Worm (Caenorhabditis elegans) whole organism, L2 larva: ENCODE data around the gene F57A8.1.
A peak's percentile ranks its signal among the peaks of the same experiment; 100 is the strongest.

Source experiments
- C34F6.9 ChIP-seq: fragments of 150-350 bp; optimal IDR thresholded peaks from 2 replicates; lab custom pipeline; 2014; ENCODE audit warnings: missing biosample characterization, missing genetic modification characterization
- F13H6.1 ChIP-seq: sonication (generic microtip); optimal IDR thresholded peaks from 2 replicates; lab custom pipeline; 2016; ENCODE audit warnings: missing genetic modification characterization, missing compliant biosample characterization
- R02D3.7 ChIP-seq: fragments of 150-350 bp; optimal IDR thresholded peaks from 2 replicates; lab custom pipeline; 2014; ENCODE audit warnings: missing biosample characterization, missing genetic modification characterization
- Y55F3AM.14 ChIP-seq: fragments of 200-800 bp; sonication (Bioruptor generic); optimal IDR thresholded peaks from 2 replicates; lab custom pipeline; 2018; ENCODE audit warnings: mild to moderate bottlenecking, missing genetic modification characterization, missing compliant biosample characterization
- ZK546.5 ChIP-seq: sonication (generic microtip); optimal IDR thresholded peaks from 2 replicates; lab custom pipeline; 2017; ENCODE audit warnings: missing biosample characterization, missing genetic modification characterization
- alr-1 ChIP-seq: fragments of 150-350 bp; optimal IDR thresholded peaks from 2 replicates; lab custom pipeline; 2014; ENCODE audit warnings: missing biosample characterization, missing genetic modification characterization
- aly-2 ChIP-seq: fragments of 150-350 bp; optimal IDR thresholded peaks from 2 replicates; lab custom pipeline; 2014; ENCODE audit warnings: missing biosample characterization, missing genetic modification characterization
- ama-1 ChIP-seq: fragments of 150-350 bp; optimal IDR thresholded peaks from 2 replicates; lab custom pipeline; 2018; ENCODE audit warnings: inconsistent platforms
- ceh-16 ChIP-seq: fragments of 150-350 bp; optimal IDR thresholded peaks from 2 replicates; lab custom pipeline; 2014; ENCODE audit warnings: missing biosample characterization, missing genetic modification characterization
- ceh-82 ChIP-seq: fragments of 150-350 bp; optimal IDR thresholded peaks from 2 replicates; lab custom pipeline; 2014; ENCODE audit warnings: missing biosample characterization, missing genetic modification characterization
- crh-2 ChIP-seq: sonication (generic microtip); optimal IDR thresholded peaks from 2 replicates; lab custom pipeline; 2017; ENCODE audit warnings: missing biosample characterization, missing genetic modification characterization
- egl-27 ChIP-seq: sonication (generic microtip); optimal IDR thresholded peaks from 3 replicates; lab custom pipeline; 2017; ENCODE audit warnings: missing biosample characterization, missing genetic modification reagents, missing genetic modification characterization
- elt-3 ChIP-seq: sonication (generic microtip); optimal IDR thresholded peaks from 2 replicates; lab custom pipeline; 2017; ENCODE audit warnings: missing biosample characterization, missing genetic modification characterization
- gmeb-1 ChIP-seq: fragments of 150-350 bp; optimal IDR thresholded peaks from 2 replicates; lab custom pipeline; 2014; ENCODE audit warnings: missing biosample characterization, missing genetic modification characterization
- lin-11 ChIP-seq: fragments of 150-350 bp; sonication (generic microtip); optimal IDR thresholded peaks from 2 replicates; lab custom pipeline; 2014; ENCODE audit warnings: missing biosample characterization, missing genetic modification characterization, inconsistent platforms, mixed read lengths
- lin-13 ChIP-seq: fragments of 150-350 bp; optimal IDR thresholded peaks from 2 replicates; lab custom pipeline; 2014; ENCODE audit warnings: missing biosample characterization, missing genetic modification reagents, missing genetic modification characterization
- lin-39 ChIP-seq: fragments of 150-350 bp; optimal IDR thresholded peaks from 2 replicates; lab custom pipeline; 2014; ENCODE audit warnings: missing biosample characterization, missing genetic modification reagents, missing genetic modification characterization
- lsy-2 ChIP-seq, 2 experiments: fragments of 150-350 bp in 1 of 2; sonication (generic microtip) in 1 of 2; optimal IDR thresholded peaks; 2 replicates each; lab custom pipeline; 2014 to 2017; ENCODE audit warnings: missing biosample characterization in 2 of 2, missing genetic modification characterization in 2 of 2
- mab-5 ChIP-seq: fragments of 150-350 bp; optimal IDR thresholded peaks from 2 replicates; lab custom pipeline; 2014; ENCODE audit warnings: missing biosample characterization, missing genetic modification characterization
- mbf-1 ChIP-seq: sonication (generic microtip); optimal IDR thresholded peaks from 2 replicates; lab custom pipeline; 2017; ENCODE audit warnings: missing biosample characterization, missing genetic modification characterization
- nhr-10 ChIP-seq: sonication (generic microtip); optimal IDR thresholded peaks from 2 replicates; lab custom pipeline; 2017; ENCODE audit warnings: missing biosample characterization, missing genetic modification characterization
- nhr-11 ChIP-seq: fragments of 150-350 bp; optimal IDR thresholded peaks from 2 replicates; lab custom pipeline; 2014; ENCODE audit warnings: missing biosample characterization, missing genetic modification characterization
- nhr-12 ChIP-seq: fragments of 150-350 bp; optimal IDR thresholded peaks from 2 replicates; lab custom pipeline; 2014; ENCODE audit warnings: missing biosample characterization, missing genetic modification characterization
- nhr-129 ChIP-seq: fragments of 150-350 bp; optimal IDR thresholded peaks from 2 replicates; lab custom pipeline; 2014; ENCODE audit warnings: missing biosample characterization, missing genetic modification characterization
- nhr-21 ChIP-seq: fragments of 150-350 bp; optimal IDR thresholded peaks from 2 replicates; lab custom pipeline; 2014; ENCODE audit warnings: missing biosample characterization, missing genetic modification characterization
- nhr-237 ChIP-seq: fragments of 150-350 bp; optimal IDR thresholded peaks from 2 replicates; lab custom pipeline; 2014; ENCODE audit warnings: missing biosample characterization, missing genetic modification characterization
- nhr-25 ChIP-seq: fragments of 150-350 bp; sonication (generic microtip); optimal IDR thresholded peaks from 3 replicates; lab custom pipeline; 2014; ENCODE audit warnings: missing biosample characterization, missing genetic modification characterization
- nhr-6 ChIP-seq: fragments of 150-350 bp; optimal IDR thresholded peaks from 2 replicates; lab custom pipeline; 2014; ENCODE audit warnings: missing biosample characterization, missing genetic modification characterization
- nhr-77 ChIP-seq: fragments of 150-350 bp; optimal IDR thresholded peaks from 2 replicates; lab custom pipeline; 2014; ENCODE audit warnings: missing biosample characterization, missing genetic modification characterization
- peb-1 ChIP-seq: fragments of 150-350 bp; optimal IDR thresholded peaks from 2 replicates; lab custom pipeline; 2014; ENCODE audit warnings: missing biosample characterization, missing genetic modification characterization
- sem-4 ChIP-seq: fragments of 150-350 bp; optimal IDR thresholded peaks from 2 replicates; lab custom pipeline; 2014; ENCODE audit warnings: missing biosample characterization, missing genetic modification reagents, missing genetic modification characterization
- skn-1 ChIP-seq: sonication (generic microtip); optimal IDR thresholded peaks from 2 replicates; lab custom pipeline; 2017; ENCODE audit warnings: missing biosample characterization, missing genetic modification characterization
- sma-3 ChIP-seq: sonication (generic microtip); optimal IDR thresholded peaks from 2 replicates; lab custom pipeline; 2016; ENCODE audit warnings: missing genetic modification reagents, missing genetic modification characterization, missing compliant biosample characterization
- unc-39 ChIP-seq: fragments of 150-350 bp; optimal IDR thresholded peaks from 2 replicates; lab custom pipeline; 2014; ENCODE audit warnings: missing biosample characterization, missing genetic modification characterization
- unc-55 ChIP-seq: fragments of 150-350 bp; sonication (generic microtip); optimal IDR thresholded peaks from 3 replicates; lab custom pipeline; 2014; ENCODE audit warnings: missing biosample characterization, missing genetic modification reagents, missing genetic modification characterization
- unc-62 ChIP-seq: fragments of 150-350 bp; optimal IDR thresholded peaks from 2 replicates; lab custom pipeline; 2014; ENCODE audit warnings: missing biosample characterization, missing genetic modification reagents, missing genetic modification characterization
- zag-1 ChIP-seq: fragments of 150-350 bp; optimal IDR thresholded peaks from 2 replicates; lab custom pipeline; 2014; ENCODE audit warnings: missing biosample characterization, missing genetic modification characterization
- ztf-4 ChIP-seq: fragments of 150-350 bp; optimal IDR thresholded peaks from 2 replicates; lab custom pipeline; 2014; ENCODE audit warnings: missing biosample characterization, missing genetic modification characterization

Gene F57A8.1

DNA sequence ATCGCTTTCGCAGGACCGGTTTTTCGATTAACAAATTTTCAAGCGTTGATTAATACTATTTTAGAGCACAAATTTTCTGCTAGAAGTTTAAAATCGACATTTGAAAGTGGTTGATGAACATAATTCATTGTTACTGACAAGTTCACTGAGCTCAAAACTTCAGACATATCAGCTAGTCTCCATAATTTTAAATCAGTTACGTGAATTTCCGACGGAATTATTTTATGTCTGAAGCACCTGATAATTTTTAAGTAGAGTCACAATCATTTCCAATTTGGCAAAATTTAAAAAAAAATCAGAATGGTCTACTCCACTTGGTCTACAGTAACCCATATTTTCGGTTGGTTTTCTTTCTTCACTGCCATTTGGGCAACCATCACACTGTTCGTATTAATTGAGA is 14.7 kb downstream of the F57A8.1 start, which contains the start of gene str-118:
TSS of gene str-118 (plus strand) at position 301 of the 400 bp plus-strand sequence.
- TF ChIP-seq nhr-11 (tag; lab: Kevin White, UChicago), result no peak
- no peak for TF ChIP-seq ceh-82 (tag; lab: Kevin White, UChicago)
- TF ChIP-seq crh-2 (tag; lab: Kevin White, UChicago), result no peak
- no peak for TF ChIP-seq C34F6.9 (tag; lab: Kevin White, UChicago)
- no peak for TF ChIP-seq lsy-2 (tag; optimal IDR thresholded peaks at IDR 0.05; lab: Kevin White, UChicago)

DNA sequence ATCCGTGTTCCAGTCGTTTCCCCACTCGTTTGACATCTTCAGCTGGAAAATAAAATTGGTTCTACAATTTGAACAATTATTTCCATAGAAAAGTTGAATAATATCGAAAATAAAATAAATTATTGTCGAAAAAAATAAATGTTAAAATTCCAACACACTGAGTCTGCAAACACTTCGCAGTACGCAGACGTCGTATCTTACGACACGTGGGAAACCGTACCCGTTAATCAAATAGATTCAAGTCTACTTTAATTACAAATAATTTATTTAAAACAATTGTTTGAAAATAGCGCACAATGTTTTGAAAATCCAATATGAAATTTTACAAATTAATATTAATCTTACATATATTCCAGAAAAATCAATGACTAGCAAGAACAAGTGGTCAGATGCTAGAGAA is 17.7 kb downstream of the F57A8.1 start, which contains the start of gene yif-1:
TSS of gene yif-1 (minus strand) at position 42 of the 400 bp plus-strand sequence.
- TF ChIP-seq lsy-2 (tag; optimal IDR thresholded peaks at IDR 0.05; lab: Kevin White, UChicago) (peak; percentile 14 to 90), R02D3.7 (tag; lab: Kevin White, UChicago) (no peak), C34F6.9 (tag; lab: Kevin White, UChicago) (peak; percentile 47), unc-55 (GFP tag; lab: Kevin White, UChicago) (peak; percentile 24)

DNA sequence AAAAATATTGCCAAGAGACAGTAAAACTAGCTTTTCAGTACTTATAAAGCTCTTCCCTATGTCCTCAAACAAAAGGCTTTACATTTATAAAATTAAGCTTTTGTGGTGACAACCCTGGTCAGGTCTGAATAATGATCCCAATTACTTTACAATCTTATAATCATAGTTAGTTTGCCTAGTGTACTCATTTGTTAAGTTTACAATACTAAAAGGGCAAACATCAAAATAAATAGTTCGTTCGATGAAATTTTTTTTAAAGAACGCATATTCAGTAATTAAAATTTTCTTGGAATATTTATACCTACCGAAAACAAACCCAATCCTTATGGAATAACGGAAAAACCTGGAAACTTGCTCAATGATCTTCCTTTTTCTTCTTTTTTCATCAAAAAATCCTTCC is 21.6 kb downstream of the F57A8.1 start:
- TF ChIP-seq aly-2 (tag; lab: Kevin White, UChicago), result no peak
- no peak for TF ChIP-seq crh-2 (tag; lab: Kevin White, UChicago)
- no peak for TF ChIP-seq peb-1 (tag; lab: Kevin White, UChicago)
- no peak for TF ChIP-seq nhr-12 (tag; lab: Kevin White, UChicago)
- TF ChIP-seq sma-3, result no peak
- TF ChIP-seq ztf-4 (tag; lab: Kevin White, UChicago), result no peak
- TF ChIP-seq nhr-77 (tag; lab: Kevin White, UChicago), result no peak
- TF ChIP-seq, all 48 proteins: peak for 0

DNA sequence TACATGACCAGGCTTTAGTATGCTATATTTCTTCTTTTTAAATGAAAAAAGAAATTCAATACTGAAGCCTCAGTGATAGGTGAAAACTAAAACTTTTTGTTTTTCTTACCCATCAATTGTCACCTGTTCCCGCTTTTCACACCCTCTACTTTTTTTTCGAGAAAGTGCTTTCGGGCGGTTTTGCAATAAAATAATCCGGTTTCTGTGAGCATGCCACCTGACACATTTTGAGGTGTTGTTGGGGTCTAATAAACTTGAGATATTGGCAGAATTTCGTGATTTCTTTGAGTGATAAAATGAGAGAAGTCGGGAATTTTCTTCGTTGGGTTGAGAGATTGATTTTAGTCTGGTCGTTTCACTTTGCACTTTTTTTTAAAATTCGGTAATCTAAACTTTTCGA is 22.9 kb downstream of the F57A8.1 start:
- peak; percentile 6 for TF ChIP-seq nhr-129 (tag; lab: Kevin White, UChicago)
- no peak for TF ChIP-seq mbf-1 (tag; lab: Kevin White, UChicago)
- no peak for TF ChIP-seq lsy-2 (tag; optimal IDR thresholded peaks at IDR 0.05; lab: Kevin White, UChicago)
- peak; percentile 9 for TF ChIP-seq C34F6.9 (tag; lab: Kevin White, UChicago)

DNA sequence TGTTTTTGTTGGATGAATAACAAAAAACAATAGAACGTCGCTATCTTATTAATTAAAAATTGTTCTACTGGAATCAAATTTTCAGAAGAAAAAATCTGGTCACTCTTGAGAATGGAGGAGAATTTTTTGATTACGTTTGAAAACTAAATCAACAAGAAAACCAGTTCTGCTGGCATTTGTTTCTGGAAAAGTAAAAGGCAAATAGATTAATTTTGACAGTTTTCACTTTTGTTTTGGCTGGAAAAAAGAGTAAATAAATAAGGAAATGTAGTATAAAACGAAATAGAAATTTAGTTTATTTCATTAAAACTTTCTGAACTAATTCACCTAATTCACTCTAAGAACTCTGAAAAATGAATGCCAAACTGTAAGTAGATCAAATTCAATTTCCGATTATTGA is 27.1 kb downstream of the F57A8.1 start, which contains the start of gene fipr-13:
TSS of gene fipr-13 (plus strand) at position 301 of the 400 bp plus-strand sequence.
- no peak for TF ChIP-seq lin-39 (tag; lab: Kevin White, UChicago)
- TF ChIP-seq unc-55 (GFP tag; lab: Kevin White, UChicago), result no peak
- TF ChIP-seq unc-62 (GFP tag; lab: Kevin White, UChicago), result no peak
- TF ChIP-seq egl-27 (tag; lab: Kevin White, UChicago), result no peak
- no peak for TF ChIP-seq lin-13
- TF ChIP-seq crh-2 (tag; lab: Kevin White, UChicago), result no peak
- no peak for TF ChIP-seq unc-39 (tag; lab: Kevin White, UChicago)
- no peak for TF ChIP-seq nhr-6 (tag; lab: Kevin White, UChicago)
- TF ChIP-seq nhr-10, result no peak
- TF ChIP-seq mbf-1 (tag; lab: Kevin White, UChicago), result no peak
- no peak for TF ChIP-seq F13H6.1 (tag; lab: Kevin White, UChicago)
- TF ChIP-seq nhr-21 (tag; lab: Kevin White, UChicago), result no peak
- no peak for TF ChIP-seq elt-3 (tag; lab: Kevin White, UChicago)
- no peak for TF ChIP-seq mab-5 (tag; lab: Kevin White, UChicago)
- TF ChIP-seq Y55F3AM.14 (GFP tag; lab: Kevin White, UChicago), result no peak
- TF ChIP-seq nhr-12 (tag; lab: Kevin White, UChicago), result no peak
- TF ChIP-seq skn-1 (tag; lab: Kevin White, UChicago), result no peak
- TF ChIP-seq sem-4, result no peak
- TF ChIP-seq lin-11 (tag; lab: Kevin White, UChicago), result no peak

DNA sequence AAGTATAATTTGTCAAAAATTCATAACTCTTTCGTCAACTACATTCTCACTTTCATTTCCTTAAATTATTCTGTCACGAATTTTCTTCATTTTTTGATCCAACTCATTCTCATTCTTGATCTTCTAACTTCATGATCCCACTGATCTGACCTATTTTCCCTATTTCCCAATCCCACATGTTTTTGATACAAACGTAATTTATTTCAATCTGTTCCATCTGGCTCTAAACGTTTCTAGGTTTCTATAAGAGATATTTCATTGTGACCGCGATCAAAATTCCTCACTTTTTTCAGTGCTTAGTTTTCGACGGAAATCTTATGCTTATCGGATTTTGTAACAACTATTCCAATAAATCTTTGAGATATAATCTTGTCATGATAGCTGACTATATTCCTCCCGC is 28.5 kb downstream of the F57A8.1 start:
- TF ChIP-seq nhr-237 (tag; lab: Kevin White, UChicago), result no peak
- TF ChIP-seq nhr-129 (tag; lab: Kevin White, UChicago), result no peak
- TF ChIP-seq gmeb-1 (tag; lab: Kevin White, UChicago), result no peak
- TF ChIP-seq sma-3, result no peak
- TF ChIP-seq peb-1 (tag; lab: Kevin White, UChicago), result no peak
- no peak for TF ChIP-seq Y55F3AM.14 (GFP tag; lab: Kevin White, UChicago)
- TF ChIP-seq unc-62 (GFP tag; lab: Kevin White, UChicago), result no peak
- TF ChIP-seq ztf-4 (tag; lab: Kevin White, UChicago), result no peak
- no peak for TF ChIP-seq zag-1 (tag; lab: Kevin White, UChicago)
- no peak for TF ChIP-seq alr-1 (tag; lab: Kevin White, UChicago)
- TF ChIP-seq ZK546.5 (tag; lab: Kevin White, UChicago), result no peak
- TF ChIP-seq mbf-1 (tag; lab: Kevin White, UChicago), result no peak
- no peak for TF ChIP-seq nhr-6 (tag; lab: Kevin White, UChicago)
- TF ChIP-seq skn-1 (tag; lab: Kevin White, UChicago), result no peak
- TF ChIP-seq C34F6.9 (tag; lab: Kevin White, UChicago), result no peak
- no peak for TF ChIP-seq ama-1
- no peak for TF ChIP-seq ceh-16
- no peak for TF ChIP-seq lin-13
- no peak for TF ChIP-seq nhr-25 (tag; lab: Kevin White, UChicago)
- TF ChIP-seq, all 48 proteins: peak for 0
